Fruit fly (Drosophila melanogaster) whole organism, embryonic: ENCODE results near the gene HIPP1.

Experiments used
- Awh ChIP-seq: fragments of 200-800 bp; sonication (Bioruptor generic); IDR thresholded peaks from 2 replicates; pipeline ENCODE4, ENCODE4 v1.3.6; 2022; ENCODE audit warnings: missing biosample characterization, missing genetic modification characterization
- CG11695 ChIP-seq: fragments of 200-800 bp; sonication (Bioruptor generic); IDR thresholded peaks from 3 replicates; pipeline ENCODE4 v1.3.6; 2022; ENCODE audit warnings: missing biosample characterization, missing genetic modification characterization
- CG11696 ChIP-seq: fragments of 200-800 bp; sonication (Bioruptor generic); IDR thresholded peaks from 2 replicates; pipeline ENCODE4 v1.3.6; 2022; ENCODE audit warnings: missing biosample characterization, missing genetic modification characterization
- CG13296 ChIP-seq: fragments of 200-800 bp; sonication (Bioruptor generic); optimal IDR thresholded peaks from 3 replicates; lab custom pipeline; 2018; ENCODE audit warnings: missing biosample characterization, mild to moderate bottlenecking, missing genetic modification characterization
- CG13424 ChIP-seq: fragments of 200-800 bp; sonication (Bioruptor generic); optimal IDR thresholded peaks from 2 replicates; lab custom pipeline; 2019; ENCODE audit warnings: missing biosample characterization, mild to moderate bottlenecking, missing genetic modification characterization, moderate library complexity
- CG15479 ChIP-seq: fragments of 200-800 bp; sonication (Bioruptor generic); optimal IDR thresholded peaks from 3 replicates; lab custom pipeline; 2019; ENCODE audit warnings: missing biosample characterization, mild to moderate bottlenecking, missing genetic modification characterization, moderate library complexity
- CG1647 ChIP-seq: fragments of 200-800 bp; sonication (Bioruptor generic); optimal IDR thresholded peaks from 3 replicates; lab custom pipeline; 2016; ENCODE audit warnings: missing biosample characterization, missing genetic modification characterization
- CG16815 ChIP-seq: fragments of 200-800 bp; sonication (Bioruptor generic); optimal IDR thresholded peaks from 3 replicates; lab custom pipeline; 2017; ENCODE audit warnings: missing biosample characterization, mild to moderate bottlenecking, missing genetic modification characterization
- CG17568 ChIP-seq: fragments of 200-800 bp; sonication (Bioruptor generic); optimal IDR thresholded peaks from 2 replicates; lab custom pipeline; 2018; ENCODE audit warnings: missing biosample characterization, mild to moderate bottlenecking, missing genetic modification characterization, moderate library complexity
- CG17612 ChIP-seq: fragments of 200-800 bp; sonication (Bioruptor generic); IDR thresholded peaks from 2 replicates; pipeline ENCODE4 v1.3.6; 2022; ENCODE audit warnings: missing biosample characterization, missing genetic modification characterization
- CG17802 ChIP-seq: fragments of 200-800 bp; sonication (Bioruptor generic); optimal IDR thresholded peaks from 2 replicates; lab custom pipeline; 2018; ENCODE audit warnings: missing biosample characterization, mild to moderate bottlenecking, missing genetic modification characterization, moderate library complexity
- CG1832 ChIP-seq: fragments of 200-800 bp; sonication (Bioruptor generic); optimal IDR thresholded peaks from 2 replicates; lab custom pipeline; 2017; ENCODE audit warnings: missing biosample characterization, mild to moderate bottlenecking, missing genetic modification characterization, inconsistent platforms
- CG2120 ChIP-seq: fragments of 200-800 bp; sonication (Bioruptor generic); optimal IDR thresholded peaks from 3 replicates; lab custom pipeline; 2016; ENCODE audit warnings: missing biosample characterization, missing genetic modification characterization
- CG3726 ChIP-seq: fragments of 200-800 bp; sonication (Bioruptor generic); IDR thresholded peaks from 3 replicates; pipeline ENCODE4, ENCODE4 v1.3.6; 2022; ENCODE audit warnings: missing biosample characterization, missing genetic modification characterization
- CG4328 ChIP-seq: fragments of 200-800 bp; sonication (Bioruptor generic); optimal IDR thresholded peaks from 3 replicates; lab custom pipeline; 2017; ENCODE audit warnings: missing biosample characterization, missing genetic modification reagents, missing genetic modification characterization
- CG4854 ChIP-seq: fragments of 200-800 bp; sonication (Bioruptor generic); optimal IDR thresholded peaks from 2 replicates; lab custom pipeline; 2016; ENCODE audit warnings: missing biosample characterization, missing genetic modification characterization, inconsistent platforms
- CG7963 ChIP-seq: fragments of 200-800 bp; sonication (Bioruptor generic); IDR thresholded peaks from 3 replicates; pipeline ENCODE4 v1.3.6; 2022; ENCODE audit warnings: missing biosample characterization, missing genetic modification characterization; ENCODE audit not compliant: partially characterized antibody
- CG7987 ChIP-seq: fragments of 200-800 bp; sonication (Bioruptor generic); optimal IDR thresholded peaks from 2 replicates; lab custom pipeline; 2018; ENCODE audit warnings: missing biosample characterization, mild to moderate bottlenecking, missing genetic modification characterization, moderate library complexity
- CG8089 ChIP-seq: fragments of 200-800 bp; sonication (Bioruptor generic); optimal IDR thresholded peaks from 3 replicates; lab custom pipeline; 2016; ENCODE audit warnings: missing biosample characterization, missing genetic modification characterization
- CG9797 ChIP-seq: fragments of 200-800 bp; sonication (Bioruptor generic); optimal IDR thresholded peaks from 3 replicates; lab custom pipeline; 2018; ENCODE audit warnings: missing biosample characterization, mild to moderate bottlenecking, missing genetic modification characterization
- Dip3 ChIP-seq: fragments of 200-800 bp; sonication (Bioruptor generic); optimal IDR thresholded peaks from 3 replicates; lab custom pipeline; 2016; ENCODE audit warnings: missing biosample characterization, missing genetic modification characterization
- Doc2 ChIP-seq: fragments of 200-800 bp; sonication (Bioruptor generic); IDR thresholded peaks from 2 replicates; pipeline ENCODE4 v1.3.6; 2022; ENCODE audit warnings: missing biosample characterization, missing genetic modification characterization
- E2f1 ChIP-seq: fragments of 200-800 bp; sonication (Bioruptor generic); IDR thresholded peaks from 2 replicates; pipeline ENCODE4 v1.3.6; 2022; ENCODE audit warnings: missing biosample characterization, missing genetic modification characterization
- ERR ChIP-seq: fragments of 200-800 bp; sonication (Bioruptor generic); optimal IDR thresholded peaks from 2 replicates; lab custom pipeline; 2016; ENCODE audit warnings: missing biosample characterization, missing genetic modification characterization
- Fer1 ChIP-seq: fragments of 200-800 bp; sonication (Bioruptor generic); optimal IDR thresholded peaks from 2 replicates; lab custom pipeline; 2017; ENCODE audit warnings: missing biosample characterization, mild to moderate bottlenecking, missing genetic modification characterization
- Hey ChIP-seq: fragments of 200-800 bp; sonication (Bioruptor generic); optimal IDR thresholded peaks from 3 replicates; lab custom pipeline; 2018; ENCODE audit warnings: missing biosample characterization, mild to moderate bottlenecking, missing genetic modification characterization
- Hmr ChIP-seq: fragments of 200-800 bp; sonication (Bioruptor generic); optimal IDR thresholded peaks from 3 replicates; lab custom pipeline; 2017; ENCODE audit warnings: mild to moderate bottlenecking, missing biosample characterization, missing genetic modification reagents, missing genetic modification characterization
- Hr3 ChIP-seq: fragments of 200-800 bp; sonication (Bioruptor generic); optimal IDR thresholded peaks from 3 replicates; lab custom pipeline; 2016; ENCODE audit warnings: missing biosample characterization, missing genetic modification characterization
- Hr78 ChIP-seq, 2 experiments: fragments of 200-800 bp in 1 of 2; fragments of >200 bp in 1 of 2; sonication (Bioruptor generic) in 1 of 2; optimal IDR thresholded peaks; 2 replicates each; lab custom pipeline; 2017 to 2019; ENCODE audit warnings: missing biosample characterization in 2 of 2, missing genetic modification characterization in 2 of 2, mild to moderate bottlenecking in 1 of 2, moderate library complexity in 1 of 2
- Nf-YA ChIP-seq: fragments of 200-800 bp; sonication (Bioruptor generic); IDR thresholded peaks from 2 replicates; pipeline ENCODE4 v1.3.6; 2022; ENCODE audit warnings: missing biosample characterization, missing genetic modification characterization
- Opbp ChIP-seq: fragments of 200-800 bp; sonication (Bioruptor generic); IDR thresholded peaks from 3 replicates; pipeline ENCODE4 v1.3.6; 2022; ENCODE audit warnings: missing biosample characterization, missing genetic modification characterization; ENCODE audit not compliant: partially characterized antibody
- caup ChIP-seq: fragments of 200-800 bp; sonication (Bioruptor generic); optimal IDR thresholded peaks from 3 replicates; lab custom pipeline; 2017; ENCODE audit warnings: missing biosample characterization, mild to moderate bottlenecking, missing genetic modification characterization, moderate library complexity; ENCODE audit not compliant: severe bottlenecking
- ci ChIP-seq: fragments of 200-800 bp; sonication (Bioruptor generic); IDR thresholded peaks from 3 replicates; pipeline ENCODE4 v1.3.6; 2022; ENCODE audit warnings: missing biosample characterization, missing genetic modification characterization
- emc ChIP-seq: fragments of 200-800 bp; sonication (Bioruptor generic); optimal IDR thresholded peaks from 2 replicates; lab custom pipeline; 2016; ENCODE audit warnings: missing biosample characterization, missing genetic modification characterization
- fd102C ChIP-seq: fragments of 200-800 bp; sonication (Bioruptor generic); optimal IDR thresholded peaks from 2 replicates; lab custom pipeline; 2018; ENCODE audit warnings: missing biosample characterization, mild to moderate bottlenecking, missing genetic modification characterization, moderate library complexity
- fu2 ChIP-seq: fragments of 200-800 bp; sonication (Bioruptor generic); optimal IDR thresholded peaks from 2 replicates; lab custom pipeline; 2016; ENCODE audit warnings: missing biosample characterization, missing genetic modification characterization
- hth ChIP-seq: fragments of >200 bp; optimal IDR thresholded peaks from 2 replicates; lab custom pipeline; 2017; ENCODE audit warnings: inconsistent platforms
- ind ChIP-seq: fragments of 200-800 bp; sonication (Bioruptor generic); optimal IDR thresholded peaks from 3 replicates; lab custom pipeline; 2016; ENCODE audit warnings: missing biosample characterization, missing genetic modification characterization
- kah ChIP-seq: fragments of 200-800 bp; sonication (Bioruptor generic); optimal IDR thresholded peaks from 2 replicates; lab custom pipeline; 2018; ENCODE audit warnings: missing biosample characterization, mild to moderate bottlenecking, missing genetic modification characterization
- knrl ChIP-seq: fragments of 200-800 bp; sonication (Bioruptor generic); IDR thresholded peaks from 3 replicates; pipeline ENCODE4 v1.3.6; 2022; ENCODE audit warnings: missing biosample characterization, missing genetic modification characterization; ENCODE audit not compliant: partially characterized antibody
- pan ChIP-seq, 4 experiments: fragments of >200 bp in 3 of 4; fragments of 200-800 bp in 1 of 4; sonication (Bioruptor generic) in 1 of 4; optimal IDR thresholded peaks in 3 of 4; IDR thresholded peaks in 1 of 4; 2 replicates each; pipeline versions ENCODE4 v1.3.6 to Lab custom; 2017 to 2022; ENCODE audit warnings: missing biosample characterization in 2 of 4, missing genetic modification characterization in 2 of 4, mixed read lengths in 1 of 4
- shn ChIP-seq: fragments of 200-800 bp; sonication (Bioruptor generic); optimal IDR thresholded peaks from 3 replicates; lab custom pipeline; 2016; ENCODE audit warnings: missing biosample characterization, missing genetic modification characterization
- sim ChIP-seq: fragments of 200-800 bp; sonication (Bioruptor generic); IDR thresholded peaks from 2 replicates; pipeline ENCODE4 v1.3.6; 2022; ENCODE audit warnings: missing biosample characterization, missing genetic modification characterization
- sima ChIP-seq: fragments of 200-800 bp; sonication (Bioruptor generic); optimal IDR thresholded peaks from 2 replicates; lab custom pipeline; 2016; ENCODE audit warnings: missing biosample characterization, missing genetic modification characterization
- sqz ChIP-seq: fragments of 200-800 bp; sonication (Bioruptor generic); optimal IDR thresholded peaks from 3 replicates; lab custom pipeline; 2018; ENCODE audit warnings: missing biosample characterization, mild to moderate bottlenecking, missing genetic modification characterization
- tll ChIP-seq, 2 experiments: fragments of 200-800 bp in 1 of 2; fragments of >200 bp in 1 of 2; sonication (Bioruptor generic) in 1 of 2; optimal IDR thresholded peaks; 2 replicates each; lab custom pipeline; 2017 to 2019; ENCODE audit warnings: missing biosample characterization in 2 of 2, missing genetic modification characterization in 2 of 2, mild to moderate bottlenecking in 1 of 2, moderate library complexity in 1 of 2
- tna ChIP-seq: fragments of 200-800 bp; sonication (Bioruptor generic); IDR thresholded peaks from 2 replicates; pipeline ENCODE4 v1.3.6; 2022; ENCODE audit warnings: missing biosample characterization, missing genetic modification characterization; ENCODE audit not compliant: partially characterized antibody
- z ChIP-seq: fragments of 200-800 bp; sonication (Bioruptor generic); IDR thresholded peaks from 3 replicates; pipeline ENCODE4 v1.3.6; 2022; ENCODE audit warnings: missing biosample characterization, missing genetic modification characterization

The HIPP1 gene

DNA sequence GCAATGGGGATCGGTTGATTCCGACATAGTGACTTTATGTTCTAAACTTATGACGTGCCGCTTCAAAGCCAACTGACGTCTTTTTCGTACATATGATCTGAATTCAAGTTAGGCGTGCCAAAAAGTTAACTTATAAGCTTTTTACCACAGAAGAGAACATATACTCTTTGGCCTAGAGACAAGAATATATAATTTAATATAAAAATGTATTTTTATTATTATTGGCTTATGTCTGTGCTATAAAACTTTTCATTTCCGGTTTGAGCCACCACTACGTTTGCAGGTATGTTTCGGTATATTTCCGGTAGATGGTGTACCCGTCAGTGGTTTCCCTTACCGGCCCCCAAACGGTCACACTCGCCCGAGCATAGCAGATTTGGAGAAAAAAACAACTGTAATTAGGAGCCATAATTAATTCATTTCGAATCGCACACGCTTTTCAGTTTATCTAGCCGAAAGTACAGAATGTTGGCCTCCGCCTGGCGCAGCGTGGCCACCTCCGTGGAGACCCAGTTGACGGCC lies 11.1 kb upstream of the HIPP1 start, which contains the start of the genes CG3698 and tzn (continued):
- TF ChIP-seq caup = peak; percentile 98
- TF ChIP-seq shn (GFP tag; lab: Kevin White, UChicago) = peak; percentile 83
- peak; percentile 99 for TF ChIP-seq Hmr
- TF ChIP-seq sqz (GFP tag; lab: Kevin White, UChicago) = no peak
- TF ChIP-seq Doc2 (GFP tag; lab: Robert Waterston, UW) = peak; percentile 62; the same call in 1 of the 2 replicates
- peak; percentile 92 for TF ChIP-seq E2f1 (GFP tag; lab: Robert Waterston, UW)
- peak; percentile 78; the same call in 1 of the 2 replicates for TF ChIP-seq CG17612 (GFP tag; lab: Robert Waterston, UW)
- TF ChIP-seq hth (lab: Kevin White, UChicago) = no peak
- TF ChIP-seq CG15479 = peak; percentile 12
- TF ChIP-seq CG4328 (GFP tag; lab: Kevin White, UChicago) = peak; percentile 94
- TF ChIP-seq sim (GFP tag; lab: Robert Waterston, UW) = peak; percentile 82
- TF ChIP-seq knrl = no peak; the same call in 2 of the 3 replicates
- TF ChIP-seq Hr3 (GFP tag; lab: Kevin White, UChicago) = peak; percentile 87
- TF ChIP-seq CG1647 (GFP tag; lab: Kevin White, UChicago) = peak; percentile 71
- peak; percentile 74 for TF ChIP-seq kah (GFP tag; lab: Kevin White, UChicago)
- peak; percentile 89 for TF ChIP-seq Nf-YA (GFP tag; lab: Robert Waterston, UW)
- peak in 1 of 2 experiments; percentile 61 for TF ChIP-seq tll (GFP tag; optimal IDR thresholded peaks at IDR 0.05; lab: Kevin White, UChicago)
- peak; percentile 99 for TF ChIP-seq CG7987
- peak; percentile 46 for TF ChIP-seq ERR
- TF ChIP-seq fd102C (GFP tag; lab: Kevin White, UChicago) = peak; percentile 95
- TF ChIP-seq CG7963 (GFP tag; lab: Robert Waterston, UW) = no peak
- no peak for TF ChIP-seq Hr78 (GFP tag; optimal IDR thresholded peaks at IDR 0.05; lab: Kevin White, UChicago)
- TF ChIP-seq CG11695 = peak; percentile 76
- peak; percentile 90 for TF ChIP-seq CG17802
- TF ChIP-seq Dip3 (GFP tag; lab: Kevin White, UChicago) = peak; percentile 68
- TF ChIP-seq Opbp (GFP tag; lab: Robert Waterston, UW) = 0 out of 3 replicates have a peak, but pooled peaks have one; percentile 9
- peak; percentile 86 for TF ChIP-seq ind (GFP tag; lab: Kevin White, UChicago)
- TF ChIP-seq CG17568 = no peak
- TF ChIP-seq emc = peak; percentile 82
- peak; percentile 86 for TF ChIP-seq CG8089 (GFP tag; lab: Kevin White, UChicago)
- TF ChIP-seq CG4854 (GFP tag; lab: Kevin White, UChicago) = peak; percentile 89
- TF ChIP-seq CG2120 (GFP tag; lab: Kevin White, UChicago) = peak; percentile 63
- TF ChIP-seq CG11696 = peak; percentile 72
- TF ChIP-seq CG13424 (tag; lab: Kevin White, UChicago) = peak; percentile 78
- peak; percentile 84 for TF ChIP-seq Hey (tag; lab: Kevin White, UChicago)
- TF ChIP-seq z = peak; percentile 55; the same call in 1 of the 3 replicates
- peak; percentile 91 for TF ChIP-seq CG9797 (GFP tag; lab: Kevin White, UChicago)
- TF ChIP-seq tna (GFP tag; lab: Robert Waterston, UW) = no peak
- peak; percentile 99 for TF ChIP-seq ci (GFP tag; lab: Robert Waterston, UW)
- TF ChIP-seq CG1832 (GFP tag; lab: Kevin White, UChicago) = no peak
- TF ChIP-seq CG16815 (GFP tag; lab: Kevin White, UChicago) = peak; percentile 87
- peak; percentile 96 for TF ChIP-seq Fer1 (GFP tag; lab: Kevin White, UChicago)
- peak; percentile 94 for TF ChIP-seq CG13296
- no peak for TF ChIP-seq pan (optimal IDR thresholded peaks at IDR 0.05; lab: Kevin White, UChicago)
- TF ChIP-seq pan (GFP tag; optimal IDR thresholded peaks at IDR 0.05 in 1 of 2, IDR thresholded peaks at IDR 0.05 in 1 of 2) = peak in 1 of 2 experiments; percentile 94
- TF ChIP-seq CG3726 = peak; percentile 89
- peak; percentile 76 for TF ChIP-seq sima (GFP tag; lab: Kevin White, UChicago)
- peak; percentile 70 for TF ChIP-seq fu2 (GFP tag; lab: Kevin White, UChicago)
- peak; percentile 92 for TF ChIP-seq Awh
